Worm (Caenorhabditis elegans) whole organism, L4/young adult: Measurements from ENCODE around the gene F13D12.5.

Source experiments
- W03F9.2 ChIP-seq: fragments of 150-350 bp; optimal IDR thresholded peaks from 2 replicates; lab custom pipeline; 2014; ENCODE audit warnings: missing biosample characterization, missing genetic modification characterization
- dao-5 ChIP-seq: sonication (generic microtip); optimal IDR thresholded peaks from 2 replicates; lab custom pipeline; 2016; ENCODE audit warnings: missing genotype, missing genetic modification characterization, moderate library complexity, missing compliant biosample characterization
- him-1 ChIP-seq: sonication (generic microtip); optimal IDR thresholded peaks from 2 replicates; lab custom pipeline; 2016; ENCODE audit warnings: missing genotype, missing genetic modification reagents, missing genetic modification characterization, missing compliant biosample characterization

The F13D12.5 gene

DNA sequence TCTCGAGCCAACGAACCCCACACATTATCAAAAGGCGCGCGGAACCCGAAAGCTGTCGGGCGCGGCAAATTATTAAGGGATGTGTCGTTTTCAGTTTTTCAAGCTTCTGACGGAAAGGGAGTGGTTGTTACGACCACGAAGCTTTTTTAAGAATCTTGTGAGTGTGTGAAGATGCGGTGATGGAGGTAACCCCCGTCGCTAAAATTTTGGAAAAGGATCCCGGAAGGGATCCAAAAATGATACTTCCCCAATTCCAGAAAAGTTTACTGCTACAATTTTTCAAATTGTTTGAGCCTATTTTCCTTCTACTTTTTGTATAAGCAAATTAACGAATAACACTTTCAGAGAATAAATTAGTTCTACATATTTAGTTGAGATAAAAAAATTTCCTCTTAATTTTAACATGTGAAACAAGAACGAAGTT lies 30.1 kb downstream of the F13D12.5 start:
- TF ChIP-seq W03F9.2 (tag; lab: Kevin White, UChicago): peak; percentile 87
- TF ChIP-seq dao-5 (tag; lab: Kevin White, UChicago): no peak
- peak; percentile 13 for TF ChIP-seq him-1 (tag; lab: Kevin White, UChicago)

DNA sequence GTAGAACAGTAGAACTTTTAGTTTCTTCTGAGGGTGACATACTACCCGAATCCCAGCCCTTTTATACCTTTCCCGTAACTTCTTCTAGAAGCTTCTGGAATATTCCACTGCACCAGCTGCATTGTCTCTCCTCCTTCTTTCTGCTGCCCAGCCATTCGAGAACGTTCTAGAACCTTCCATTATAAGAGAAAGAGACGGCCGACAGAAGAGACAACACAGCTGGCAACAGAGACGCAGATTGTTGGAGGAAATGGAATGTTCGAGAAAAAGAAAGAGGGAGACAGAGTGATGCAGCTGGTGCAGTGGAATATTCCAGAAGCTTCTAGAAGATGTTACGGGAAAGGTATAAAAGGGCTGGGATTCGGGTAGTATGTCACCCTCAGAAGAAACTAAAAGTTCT lies 32.7 kb downstream of the F13D12.5 start, which contains the start of the genes F44E5.4 and F44E5.5:
Gene F44E5.4 (minus strand): TSS at position 35 of the 400 bp plus-strand sequence.
Gene F44E5.5 (plus strand): TSS at position 386 of the 400 bp plus-strand sequence.
- TF ChIP-seq him-1 (tag; lab: Kevin White, UChicago): peak; percentile 35

DNA sequence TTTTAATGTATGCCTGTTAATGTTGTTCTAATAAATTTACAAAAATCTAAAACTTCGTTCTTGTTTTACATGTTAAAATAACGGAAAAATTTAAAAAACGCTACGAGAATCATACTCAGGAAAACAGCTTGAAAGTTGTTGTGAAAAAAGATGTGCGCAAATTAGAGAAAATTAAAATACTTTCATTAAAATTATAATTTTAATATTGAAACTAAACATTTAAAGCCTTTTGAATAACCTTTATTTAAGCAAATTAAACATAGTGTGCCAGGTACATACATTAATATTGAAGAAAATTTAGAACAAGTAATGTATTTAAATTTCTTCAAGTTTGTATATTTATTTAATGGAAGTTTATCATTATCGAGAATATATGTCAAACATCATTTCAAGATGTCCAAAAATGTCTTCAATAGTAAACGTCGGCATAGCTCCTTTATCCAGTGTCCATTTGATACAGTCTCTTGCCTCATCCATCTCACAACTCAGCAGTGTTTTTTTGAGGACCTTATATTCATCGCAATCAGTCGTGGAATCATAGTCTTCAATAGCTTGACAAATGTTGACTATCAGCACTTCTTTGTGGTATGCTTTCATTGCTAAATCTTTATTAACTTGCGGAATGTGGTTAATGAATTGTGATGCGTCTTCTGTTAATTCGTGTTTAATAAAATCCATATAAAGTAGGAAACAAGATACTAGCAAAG lies 35.3 kb downstream of the F13D12.5 start:
- TF ChIP-seq W03F9.2 (tag; lab: Kevin White, UChicago): peak; percentile 92
- no peak for TF ChIP-seq dao-5 (tag; lab: Kevin White, UChicago)
- TF ChIP-seq him-1 (tag; lab: Kevin White, UChicago): no peak

DNA sequence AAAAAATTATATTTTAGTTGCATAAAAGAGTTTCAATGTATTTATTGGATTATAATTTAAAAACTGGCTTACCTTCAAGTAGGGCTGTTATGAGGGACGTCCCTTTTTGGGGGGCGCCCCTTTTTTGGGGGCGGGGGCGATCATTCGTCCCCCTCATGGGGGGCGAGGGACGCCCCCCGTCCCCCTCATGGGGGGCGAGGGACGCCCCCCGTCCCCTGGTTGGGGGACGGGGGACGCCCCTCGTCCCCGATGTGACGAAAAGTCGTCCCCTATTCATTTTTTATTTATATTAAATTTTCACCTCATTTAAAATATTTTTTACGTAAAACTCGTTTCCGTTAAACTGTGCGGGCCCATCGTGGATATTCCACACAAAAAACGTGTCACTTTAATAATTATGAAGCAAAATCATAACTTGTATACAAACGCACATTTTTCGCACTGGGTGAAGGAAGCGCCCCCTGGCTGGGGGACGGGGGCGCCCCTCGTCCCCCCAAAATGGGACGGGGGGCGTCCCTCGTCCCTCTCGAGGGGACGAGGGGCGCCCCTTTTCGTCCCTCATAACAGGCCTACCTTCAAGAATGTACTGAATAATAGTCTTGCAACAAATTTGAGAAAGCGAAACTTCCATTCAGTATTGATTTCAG lies 39.0 kb downstream of the F13D12.5 start:
- no peak for TF ChIP-seq W03F9.2 (tag; lab: Kevin White, UChicago)
- TF ChIP-seq him-1 (tag; lab: Kevin White, UChicago): no peak
- no peak for TF ChIP-seq dao-5 (tag; lab: Kevin White, UChicago)

DNA sequence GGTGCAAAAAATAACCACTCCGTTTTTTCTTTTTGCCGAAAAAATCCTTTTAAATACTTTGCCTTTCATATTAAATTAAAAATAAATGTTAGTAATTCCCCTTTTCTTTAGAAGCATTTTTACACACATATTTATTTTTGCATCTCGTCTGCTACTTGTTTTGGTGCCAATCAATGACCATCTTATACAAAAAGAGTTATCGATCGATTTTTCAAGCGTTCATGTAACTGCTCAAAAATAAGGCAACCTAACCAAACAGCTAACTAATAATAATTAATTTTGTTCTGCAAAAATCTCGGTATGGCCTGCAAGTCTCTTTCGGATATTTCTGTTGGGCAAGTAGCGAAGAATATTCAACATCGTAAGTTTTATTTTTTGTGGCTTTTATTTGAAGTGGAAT lies 39.9 kb downstream of the F13D12.5 start, which contains the start of gene F44E5.2:
Gene F44E5.2 (plus strand): TSS at position 301 of the 400 bp plus-strand sequence.
- no peak for TF ChIP-seq W03F9.2 (tag; lab: Kevin White, UChicago)
- TF ChIP-seq him-1 (tag; lab: Kevin White, UChicago): no peak
- TF ChIP-seq dao-5 (tag; lab: Kevin White, UChicago): no peak

DNA sequence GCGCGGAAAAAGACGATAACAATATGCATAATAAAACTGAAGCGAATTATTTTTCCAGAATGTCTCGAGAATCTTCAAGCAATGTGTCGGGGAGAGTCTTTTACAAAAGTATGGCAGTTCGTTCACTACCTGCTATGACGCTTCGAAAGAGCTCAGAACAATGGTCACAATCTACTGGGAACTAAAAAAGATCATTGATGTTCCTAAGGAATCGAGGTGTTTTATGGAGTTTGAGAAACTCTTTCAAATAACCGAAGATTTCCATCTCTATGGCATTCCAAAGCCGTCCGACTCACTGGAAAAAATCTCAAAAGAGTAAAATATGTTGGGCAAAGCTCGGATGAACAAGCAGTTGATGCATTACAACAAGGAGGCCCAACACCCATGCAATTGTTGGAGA lies 45.8 kb downstream of the F13D12.5 start, which contains the start of gene F44E5.15:
Gene F44E5.15 (plus strand): TSS at position 301 of the 400 bp plus-strand sequence.
- no peak for TF ChIP-seq W03F9.2 (tag; lab: Kevin White, UChicago)
- TF ChIP-seq dao-5 (tag; lab: Kevin White, UChicago): no peak
- no peak for TF ChIP-seq him-1 (tag; lab: Kevin White, UChicago)

DNA sequence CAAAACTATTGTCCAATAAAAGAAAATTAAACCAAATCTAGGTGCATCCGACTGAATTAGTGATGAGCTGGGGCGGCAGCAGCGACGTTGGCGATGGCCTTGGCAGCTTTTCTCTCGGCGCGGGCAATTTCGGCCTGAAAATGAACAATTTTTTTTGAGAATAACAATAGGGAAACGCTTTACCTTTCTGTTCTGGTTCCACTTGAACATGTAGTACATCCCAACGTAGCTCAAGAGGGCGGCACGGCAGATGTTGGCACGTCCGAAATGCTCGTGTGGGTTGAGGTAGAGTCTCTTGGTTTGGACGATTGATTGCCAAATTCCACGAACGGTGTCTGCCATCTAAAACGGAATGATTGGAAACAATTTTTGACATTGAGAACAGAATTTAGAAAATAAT lies 47.6 kb downstream of the F13D12.5 start, which contains the start of gene F44E5.1:
Gene F44E5.1 (minus strand): TSS at position 342 of the 400 bp plus-strand sequence.
- no peak for TF ChIP-seq him-1 (tag; lab: Kevin White, UChicago)
- no peak for TF ChIP-seq W03F9.2 (tag; lab: Kevin White, UChicago)
- no peak for TF ChIP-seq dao-5 (tag; lab: Kevin White, UChicago)

DNA sequence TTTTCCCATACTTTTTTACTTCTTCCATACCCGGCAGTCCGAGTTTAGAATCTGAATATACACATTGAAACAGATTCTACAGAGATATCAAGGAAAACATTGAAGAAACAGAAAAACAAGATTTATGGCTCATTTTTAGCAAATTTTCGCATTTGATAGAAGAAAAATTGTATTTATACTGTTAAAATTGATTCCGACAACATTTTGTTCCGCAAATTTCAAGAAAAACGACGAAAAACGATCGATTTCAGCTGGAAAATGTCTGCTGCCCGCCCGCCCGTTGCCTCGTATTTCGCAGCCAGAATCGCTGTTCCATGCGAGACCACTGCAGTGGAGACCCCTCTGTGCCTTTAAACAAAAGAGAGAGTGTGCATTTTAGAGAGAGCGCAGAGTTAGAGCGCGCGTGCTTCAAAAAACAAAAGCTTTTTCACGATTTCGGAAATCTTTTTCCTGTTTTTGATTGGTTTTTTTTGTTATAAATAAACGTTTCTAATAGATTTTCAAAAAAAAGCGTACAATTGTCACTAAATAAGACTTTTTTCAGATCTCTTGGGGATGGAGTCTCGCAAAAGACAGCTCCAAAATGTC lies 51.4 kb downstream of the F13D12.5 start, which contains the start of the genes patr-1 and dna-2:
Gene patr-1 (minus strand): TSS at position 51 of the 588 bp plus-strand sequence.
Gene dna-2 (plus strand): TSS at position 538 of the 588 bp plus-strand sequence.
- TF ChIP-seq dao-5 (tag; lab: Kevin White, UChicago) (no peak), W03F9.2 (tag; lab: Kevin White, UChicago) (no peak), him-1 (tag; lab: Kevin White, UChicago) (no peak)
